Fruit fly (Drosophila melanogaster) whole organism, pupa: ENCODE measurements around the gene dlp.

ENCODE experiments used
- CG10348 ChIP-seq: fragments of 200-800 bp; sonication (Bioruptor generic); IDR thresholded peaks from 2 replicates; pipeline ENCODE4 v1.3.6; 2022; ENCODE audit warnings: missing biosample characterization, missing genetic modification characterization
- CG12605 ChIP-seq: fragments of 200-800 bp; sonication (Bioruptor generic); IDR thresholded peaks from 2 replicates; pipeline ENCODE4 v1.3.6; 2022; ENCODE audit warnings: missing biosample characterization, missing genetic modification characterization
- CG13204 ChIP-seq: fragments of 200-800 bp; sonication (Bioruptor generic); optimal IDR thresholded peaks from 2 replicates; lab custom pipeline; 2018; ENCODE audit warnings: missing biosample characterization, mild to moderate bottlenecking, missing genetic modification characterization, moderate library complexity
- CG14655 ChIP-seq: fragments of 200-800 bp; sonication (Bioruptor generic); optimal IDR thresholded peaks from 3 replicates; lab custom pipeline; 2017; ENCODE audit warnings: mild to moderate bottlenecking, missing biosample characterization, missing genetic modification reagents, missing genetic modification characterization
- CG15710 ChIP-seq: fragments of 200-800 bp; sonication (Bioruptor generic); optimal IDR thresholded peaks from 2 replicates; lab custom pipeline; 2018; ENCODE audit warnings: missing biosample characterization, mild to moderate bottlenecking, missing genetic modification characterization, moderate library complexity
- CG17806 ChIP-seq: fragments of 200-800 bp; sonication (Bioruptor generic); optimal IDR thresholded peaks from 2 replicates; lab custom pipeline; 2018; ENCODE audit warnings: missing biosample characterization, mild to moderate bottlenecking, missing genetic modification characterization, moderate library complexity
- CG32121 ChIP-seq: fragments of 200-800 bp; sonication (Bioruptor generic); IDR thresholded peaks from 2 replicates; pipeline ENCODE4 v1.3.6; 2022; ENCODE audit warnings: missing biosample characterization, missing genetic modification characterization
- CG34367 ChIP-seq: fragments of 200-800 bp; sonication (Bioruptor generic); optimal IDR thresholded peaks from 2 replicates; lab custom pipeline; 2018; ENCODE audit warnings: missing biosample characterization, mild to moderate bottlenecking, missing genetic modification characterization
- CG4496 ChIP-seq: fragments of 200-800 bp; sonication (Bioruptor generic); IDR thresholded peaks from 3 replicates; pipeline ENCODE4 v1.3.6; 2022; ENCODE audit warnings: missing biosample characterization, missing genetic modification characterization
- CG8159 ChIP-seq: fragments of 200-800 bp; sonication (Bioruptor generic); optimal IDR thresholded peaks from 3 replicates; lab custom pipeline; 2018; ENCODE audit warnings: missing biosample characterization, mild to moderate bottlenecking, missing genetic modification characterization, moderate library complexity
- CG8301 ChIP-seq: fragments of 200-800 bp; sonication (Bioruptor generic); optimal IDR thresholded peaks from 2 replicates; lab custom pipeline; 2018; ENCODE audit warnings: missing biosample characterization, mild to moderate bottlenecking, missing genetic modification characterization
- CG9948 ChIP-seq: fragments of 200-800 bp; sonication (Bioruptor generic); optimal IDR thresholded peaks from 2 replicates; lab custom pipeline; 2018; ENCODE audit warnings: missing biosample characterization, mild to moderate bottlenecking, missing genetic modification characterization, moderate library complexity
- D1 ChIP-seq: fragments of 200-800 bp; sonication (Bioruptor generic); optimal IDR thresholded peaks from 2 replicates; lab custom pipeline; 2018; ENCODE audit warnings: missing biosample characterization, mild to moderate bottlenecking, missing genetic modification characterization, moderate library complexity
- EcR ChIP-seq: fragments of 200-800 bp; sonication (Bioruptor generic); optimal IDR thresholded peaks from 3 replicates; lab custom pipeline; 2019; ENCODE audit warnings: missing biosample characterization, missing genetic modification characterization, mild to moderate bottlenecking, moderate library complexity, missing genetic modification reagents
- Ets98B ChIP-seq: fragments of 200-800 bp; sonication (Bioruptor generic); IDR thresholded peaks from 2 replicates; pipeline ENCODE4 v1.3.6; 2022; ENCODE audit warnings: missing biosample characterization, missing genetic modification characterization
- Pif1A ChIP-seq: fragments of 200-800 bp; sonication (Bioruptor generic); optimal IDR thresholded peaks from 3 replicates; lab custom pipeline; 2016; ENCODE audit warnings: missing biosample characterization, missing genetic modification characterization
- Pif1B ChIP-seq: fragments of 200-800 bp; sonication (Bioruptor generic); optimal IDR thresholded peaks from 3 replicates; lab custom pipeline; 2016; ENCODE audit warnings: missing biosample characterization, missing genetic modification characterization
- Snoo ChIP-seq: fragments of 200-800 bp; sonication (Bioruptor generic); optimal IDR thresholded peaks from 3 replicates; lab custom pipeline; 2017; ENCODE audit warnings: missing biosample characterization, mild to moderate bottlenecking, missing genetic modification characterization, inconsistent platforms
- fd96Ca ChIP-seq: fragments of 200-800 bp; sonication (Bioruptor generic); IDR thresholded peaks from 3 replicates; pipeline ENCODE4 v1.3.6; 2022; ENCODE audit warnings: missing biosample characterization, missing genetic modification characterization
- gl ChIP-seq: fragments of 200-800 bp; sonication (Bioruptor generic); optimal IDR thresholded peaks from 2 replicates; lab custom pipeline; 2018; ENCODE audit warnings: missing biosample characterization, mild to moderate bottlenecking, missing genetic modification characterization
- rn ChIP-seq: fragments of 200-800 bp; sonication (Bioruptor generic); IDR thresholded peaks from 2 replicates; pipeline ENCODE4 v1.3.6; 2022; ENCODE audit warnings: missing biosample characterization, missing genetic modification characterization

The dlp gene

DNA sequence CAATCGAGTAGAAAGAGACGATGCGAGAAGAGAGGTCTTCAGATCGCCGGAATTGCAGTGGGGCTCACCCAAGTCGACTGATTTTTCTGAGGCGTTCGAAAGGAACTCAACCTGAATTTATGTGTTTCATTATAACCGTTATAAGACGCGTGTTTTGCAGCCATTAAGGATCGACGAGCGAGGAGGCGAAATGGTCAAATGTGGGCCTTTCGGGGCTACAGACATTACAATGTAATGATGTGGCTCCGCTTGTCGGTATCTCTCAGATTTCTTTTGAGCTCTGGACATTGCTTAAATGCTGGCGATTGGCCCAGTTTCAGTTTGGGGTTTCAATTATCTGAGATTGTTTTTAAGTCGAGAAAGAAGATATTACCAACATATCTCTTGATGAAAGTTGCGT lies 10.4 kb downstream of the dlp start:
- TF ChIP-seq CG15710 (tag; lab: Kevin White, UChicago) (no peak), CG12605 (GFP tag; lab: Robert Waterston, UW) (no peak), Pif1A (GFP tag; lab: Kevin White, UChicago) (no peak), CG34367 (tag; lab: Kevin White, UChicago) (no peak), CG8159 (tag; lab: Kevin White, UChicago) (no peak), CG8301 (tag; lab: Kevin White, UChicago) (no peak), EcR (no peak), CG9948 (tag; lab: Kevin White, UChicago) (no peak), CG17806 (no peak), CG14655 (GFP tag; lab: Kevin White, UChicago) (no peak), rn (no peak), gl (tag; lab: Kevin White, UChicago) (no peak), CG13204 (no peak), fd96Ca (GFP tag; lab: Robert Waterston, UW) (no peak), CG10348 (no peak), CG4496 (GFP tag; lab: Robert Waterston, UW) (no peak), CG32121 (GFP tag; lab: Robert Waterston, UW) (no peak), Pif1B (no peak)

DNA sequence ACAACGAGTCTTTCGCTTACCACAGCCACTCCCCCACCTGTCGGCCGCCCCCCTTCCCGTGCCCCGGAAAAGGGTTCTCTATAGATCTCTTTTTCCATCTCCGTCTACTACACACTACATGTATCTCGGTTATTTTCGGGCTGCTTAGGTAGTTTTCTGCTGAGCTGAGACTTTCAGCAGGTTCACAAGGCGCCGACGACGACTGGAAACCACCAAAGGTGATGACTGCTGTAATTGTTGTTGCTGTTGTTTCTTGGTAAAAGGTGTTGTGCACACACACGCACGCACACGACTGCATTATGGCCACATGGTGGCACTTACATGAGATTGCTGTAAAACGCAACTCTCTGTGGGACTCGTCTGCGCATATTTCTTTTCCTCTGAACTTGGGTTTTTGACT lies 11.3 kb downstream of the dlp start:
- TF ChIP-seq CG15710 (tag; lab: Kevin White, UChicago) (no peak), CG8159 (tag; lab: Kevin White, UChicago) (no peak), CG8301 (tag; lab: Kevin White, UChicago) (no peak), CG12605 (GFP tag; lab: Robert Waterston, UW) (no peak), CG34367 (tag; lab: Kevin White, UChicago) (no peak), CG10348 (no peak)

DNA sequence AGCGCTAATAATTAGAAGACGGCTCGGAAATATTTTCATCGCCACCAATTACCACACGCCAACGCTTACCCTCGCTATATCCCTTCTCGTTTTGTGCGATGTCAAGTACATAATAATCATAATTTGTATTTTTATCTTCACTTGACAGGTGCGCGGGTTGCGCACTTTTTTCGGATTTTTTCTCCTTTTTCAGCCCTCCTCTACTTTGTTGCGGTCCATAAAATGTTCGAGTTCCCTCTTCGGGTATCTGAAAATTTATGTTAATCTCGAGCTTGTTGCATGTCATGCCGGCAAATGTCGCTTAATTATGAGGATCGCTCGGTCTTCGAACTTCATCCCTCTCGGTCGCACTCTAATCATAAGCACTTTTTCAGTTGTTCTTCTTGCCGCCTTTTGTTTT lies 12.7 kb downstream of the dlp start:
- TF ChIP-seq CG34367 (tag; lab: Kevin White, UChicago) (no peak), D1 (tag; lab: Kevin White, UChicago) (no peak), CG17806 (no peak), CG9948 (tag; lab: Kevin White, UChicago) (no peak), CG32121 (GFP tag; lab: Robert Waterston, UW) (no peak), CG8301 (tag; lab: Kevin White, UChicago) (no peak), CG13204 (no peak), fd96Ca (GFP tag; lab: Robert Waterston, UW) (no peak), CG12605 (GFP tag; lab: Robert Waterston, UW) (no peak), CG14655 (GFP tag; lab: Kevin White, UChicago) (no peak), Ets98B (GFP tag; lab: Robert Waterston, UW) (no peak)

DNA sequence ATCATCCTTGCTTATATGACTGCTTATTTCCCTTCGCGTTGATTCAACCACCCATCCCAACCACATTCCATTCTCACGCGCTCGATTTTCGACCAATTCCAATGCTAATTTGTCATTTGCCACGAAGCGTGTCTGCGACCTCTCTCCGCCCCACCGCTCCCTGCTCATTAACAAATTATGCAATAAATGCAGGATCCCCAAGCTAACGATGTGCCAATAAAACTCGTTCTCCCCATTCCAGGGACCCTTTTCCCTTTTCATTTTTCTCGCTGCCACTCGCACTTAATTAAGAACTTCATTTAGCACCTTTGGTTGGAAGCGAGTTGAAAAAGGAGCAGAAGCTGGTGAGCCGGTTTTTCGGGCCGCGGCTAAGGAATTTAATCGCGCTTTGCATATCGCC lies 13.5 kb downstream of the dlp start:
- peak; percentile 35 for TF ChIP-seq EcR
- TF ChIP-seq CG13204 = no peak
- TF ChIP-seq, all 21 proteins: peak for 1

DNA sequence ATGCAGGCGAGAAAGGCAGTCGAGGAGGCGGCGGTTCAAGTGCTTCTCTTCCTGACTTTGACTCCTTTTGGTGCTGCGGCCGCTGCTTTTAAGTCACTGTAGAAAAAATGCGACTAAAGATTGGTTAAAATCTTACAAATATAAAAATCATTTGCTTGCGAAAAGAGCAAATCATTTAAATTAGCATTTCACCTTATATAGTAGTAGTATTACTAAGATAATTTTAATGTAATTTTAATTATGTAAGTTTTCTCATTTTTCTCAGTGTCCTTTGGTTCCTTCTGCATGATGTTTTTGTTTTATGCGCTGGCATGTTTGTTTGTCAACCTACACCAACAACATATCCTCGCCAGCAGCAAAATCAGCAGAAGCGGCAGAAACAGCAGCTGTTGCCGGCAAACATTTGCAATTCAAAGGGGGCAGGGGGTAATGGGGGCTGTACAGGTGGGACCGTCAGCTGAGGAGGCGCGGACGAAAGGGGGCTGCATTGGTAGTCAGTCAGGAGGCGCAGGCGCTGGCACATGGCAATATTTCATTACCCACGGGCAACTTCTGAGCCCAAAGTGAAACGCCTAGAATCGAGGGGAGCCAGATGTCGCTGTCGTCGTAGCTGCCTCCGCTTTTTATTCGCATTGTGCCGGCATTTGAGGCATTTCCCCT lies 14.9 kb downstream of the dlp start:
- TF ChIP-seq CG8301 (tag; lab: Kevin White, UChicago) (peak; percentile 72), CG8159 (tag; lab: Kevin White, UChicago) (peak; percentile 86), gl (tag; lab: Kevin White, UChicago) (peak; percentile 39), CG4496 (GFP tag; lab: Robert Waterston, UW) (peak; percentile 82; the same call in 2 of the 3 replicates), rn (no peak), EcR (peak; percentile 9), CG32121 (GFP tag; lab: Robert Waterston, UW) (no peak), fd96Ca (GFP tag; lab: Robert Waterston, UW) (peak; percentile 32; the same call in 1 of the 3 replicates), CG34367 (tag; lab: Kevin White, UChicago) (peak; percentile 66), CG13204 (peak; percentile 62), D1 (tag; lab: Kevin White, UChicago) (peak; percentile 58), Pif1B (peak; percentile 68), CG12605 (GFP tag; lab: Robert Waterston, UW) (peak; percentile 77), CG9948 (tag; lab: Kevin White, UChicago) (peak; percentile 87), Ets98B (GFP tag; lab: Robert Waterston, UW) (peak; percentile 57), CG14655 (GFP tag; lab: Kevin White, UChicago) (peak; percentile 81), CG15710 (tag; lab: Kevin White, UChicago) (peak; percentile 82), Pif1A (GFP tag; lab: Kevin White, UChicago) (peak; percentile 69), CG17806 (peak; percentile 85), CG10348 (no peak), Snoo (tag; lab: Kevin White, UChicago) (peak; percentile 58)

DNA sequence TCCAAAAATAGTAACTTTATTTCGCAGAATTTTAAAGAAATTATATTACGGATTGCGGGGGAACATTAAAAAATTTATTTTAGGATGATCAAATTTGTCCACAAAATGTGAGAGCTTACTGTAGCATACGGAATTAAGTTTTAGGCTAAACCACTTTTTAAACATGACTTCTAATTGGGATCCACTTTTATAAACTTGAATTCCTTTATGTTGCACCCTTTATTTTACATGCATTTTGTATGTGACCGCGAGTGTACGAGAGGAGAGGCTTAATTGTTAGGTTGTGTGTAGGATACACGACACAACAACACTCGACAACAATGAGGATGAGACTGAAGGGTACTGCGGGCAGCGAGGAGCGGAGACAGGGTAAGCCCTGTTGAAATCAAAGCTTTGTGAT lies 16.5 kb downstream of the dlp start:
- TF ChIP-seq EcR = no peak
- TF ChIP-seq CG17806 = no peak
- peak; percentile 39 for TF ChIP-seq CG9948 (tag; lab: Kevin White, UChicago)
- TF ChIP-seq Ets98B (GFP tag; lab: Robert Waterston, UW) = no peak
- peak; percentile 36 for TF ChIP-seq CG13204
- TF ChIP-seq CG15710 (tag; lab: Kevin White, UChicago) = peak; percentile 4
- no peak for TF ChIP-seq fd96Ca (GFP tag; lab: Robert Waterston, UW)
- no peak for TF ChIP-seq CG4496 (GFP tag; lab: Robert Waterston, UW)
- peak; percentile 12 for TF ChIP-seq CG34367 (tag; lab: Kevin White, UChicago)
- no peak for TF ChIP-seq D1 (tag; lab: Kevin White, UChicago)
- TF ChIP-seq CG8301 (tag; lab: Kevin White, UChicago) = peak; percentile 3
- no peak for TF ChIP-seq Snoo (tag; lab: Kevin White, UChicago)
- TF ChIP-seq CG12605 (GFP tag; lab: Robert Waterston, UW) = no peak
- no peak for TF ChIP-seq rn
- peak; percentile 2 for TF ChIP-seq Pif1A (GFP tag; lab: Kevin White, UChicago)
- TF ChIP-seq CG10348 = no peak
- peak; percentile 9 for TF ChIP-seq CG8159 (tag; lab: Kevin White, UChicago)
- TF ChIP-seq Pif1B = no peak
- no peak for TF ChIP-seq gl (tag; lab: Kevin White, UChicago)
- TF ChIP-seq CG32121 (GFP tag; lab: Robert Waterston, UW) = no peak
- peak; percentile 26 for TF ChIP-seq CG14655 (GFP tag; lab: Kevin White, UChicago)
- TF ChIP-seq, all 21 proteins: peak for 8
